Worm (Caenorhabditis elegans): ENCODE data around the gene arl-5.

The arl-5 gene

DNA sequence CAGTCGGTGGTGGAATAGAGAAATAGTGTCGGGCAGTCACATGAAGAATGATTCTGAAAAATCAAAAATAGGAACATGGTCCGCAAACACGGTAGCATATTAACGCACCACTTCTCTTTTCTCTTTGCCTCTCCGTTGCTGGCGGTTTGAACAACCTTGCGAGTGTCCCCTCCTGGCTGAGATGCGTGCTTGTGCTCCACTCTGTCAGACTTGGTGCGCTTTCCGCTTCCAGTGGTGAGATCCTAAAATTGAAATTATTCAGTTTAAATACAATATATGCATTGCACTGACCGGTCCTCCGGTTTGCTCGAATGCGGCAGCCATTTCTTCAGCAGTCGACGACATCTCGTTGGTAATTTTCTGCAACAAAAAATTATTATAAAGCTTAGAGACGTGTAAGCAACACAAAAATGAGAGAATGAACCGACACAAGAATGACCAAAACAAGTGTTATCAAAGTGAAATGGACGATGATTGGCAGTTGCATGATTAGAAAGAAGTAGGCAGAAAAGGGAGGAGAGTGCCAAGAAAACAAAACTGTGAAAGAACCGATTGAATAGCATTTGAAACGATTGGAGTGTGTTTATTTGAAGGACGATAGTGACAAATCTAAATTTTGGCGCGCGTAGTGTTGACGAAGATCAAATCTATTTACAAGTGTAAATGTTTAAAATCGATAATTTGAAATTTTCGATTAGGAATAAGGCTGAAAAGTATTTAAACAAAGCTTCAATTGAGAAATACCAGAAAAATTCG is 2.2 kb downstream of the arl-5 start, which contains the start of gene ZK632.9:
Gene ZK632.9, minus strand, starts transcription at position 360 of the 756 bp plus-strand sequence.
- TF ChIP-seq dao-5 (tag; optimal IDR thresholded peaks at IDR 0.05) (no peak), him-1 (tag; optimal IDR thresholded peaks at IDR 0.05) (no peak), W03F9.2 (tag; optimal IDR thresholded peaks at IDR 0.05) (no peak)

DNA sequence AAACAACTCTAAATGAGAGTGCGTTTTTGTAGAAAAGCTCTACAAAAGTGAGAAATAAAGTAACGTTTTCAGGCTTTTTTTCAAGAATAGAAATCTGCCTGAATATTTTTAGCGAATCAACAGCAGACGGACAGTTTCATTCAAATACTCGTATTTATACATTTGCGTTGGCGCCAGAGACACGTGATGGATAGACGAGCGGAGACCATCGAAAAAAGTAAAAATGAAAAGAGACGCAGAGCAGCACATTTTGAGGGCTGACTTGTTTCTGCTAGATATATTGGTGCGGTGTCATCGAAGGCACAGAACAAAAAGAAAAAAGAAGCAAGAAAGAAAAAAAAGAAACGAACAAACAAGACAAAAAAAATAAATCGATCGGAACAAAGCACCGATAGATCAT is 3.0 kb downstream of the arl-5 start:
- TF ChIP-seq him-1 (tag; optimal IDR thresholded peaks at IDR 0.05) (no peak), dao-5 (tag; optimal IDR thresholded peaks at IDR 0.05) (no peak), W03F9.2 (tag; optimal IDR thresholded peaks at IDR 0.05) (no peak)

DNA sequence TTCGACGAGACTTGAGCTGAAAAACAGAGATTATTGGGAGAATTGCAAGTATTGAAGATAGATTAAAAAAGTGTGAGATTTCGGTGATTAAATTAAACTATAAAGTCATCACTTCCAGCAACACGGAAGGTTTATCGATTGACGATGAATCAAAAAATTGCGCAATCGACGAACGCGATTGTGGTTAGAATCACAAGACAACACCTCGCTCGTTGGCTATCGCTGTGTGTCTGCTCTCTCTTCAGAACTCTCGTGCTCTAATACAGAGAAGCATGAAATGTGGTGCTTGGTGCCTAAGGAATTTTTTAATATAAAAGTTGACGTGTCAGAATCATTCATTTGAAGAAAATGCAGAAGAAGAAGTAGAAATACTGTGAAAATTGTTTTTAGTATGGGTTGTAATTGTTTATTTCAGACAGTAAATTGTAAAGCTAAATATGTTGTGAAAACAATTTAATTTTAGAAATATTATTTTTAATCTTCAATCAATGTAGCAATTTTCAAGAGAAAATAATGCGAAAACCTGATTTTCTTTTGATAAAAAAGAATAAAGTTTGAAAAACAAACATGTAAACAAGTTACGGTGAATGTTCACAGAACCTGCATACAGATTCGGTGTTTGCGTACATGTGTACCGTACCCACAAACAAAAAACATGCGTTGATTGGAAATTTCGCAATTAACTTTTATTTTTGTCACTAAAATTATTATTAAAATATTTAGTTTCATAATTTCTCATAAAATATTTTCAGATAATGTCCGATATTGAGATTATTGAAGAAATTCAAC is 4.3 kb downstream of the arl-5 start, which contains the start of the genes ZK632.10 and ZK632.11:
Gene ZK632.10, minus strand, starts transcription at position 560 of the 789 bp plus-strand sequence.
Gene ZK632.11, plus strand, starts transcription at position 753 of the 789 bp plus-strand sequence.
- peak; percentile 85 for TF ChIP-seq W03F9.2 (tag; optimal IDR thresholded peaks at IDR 0.05)
- TF ChIP-seq him-1 (tag; optimal IDR thresholded peaks at IDR 0.05): no peak

DNA sequence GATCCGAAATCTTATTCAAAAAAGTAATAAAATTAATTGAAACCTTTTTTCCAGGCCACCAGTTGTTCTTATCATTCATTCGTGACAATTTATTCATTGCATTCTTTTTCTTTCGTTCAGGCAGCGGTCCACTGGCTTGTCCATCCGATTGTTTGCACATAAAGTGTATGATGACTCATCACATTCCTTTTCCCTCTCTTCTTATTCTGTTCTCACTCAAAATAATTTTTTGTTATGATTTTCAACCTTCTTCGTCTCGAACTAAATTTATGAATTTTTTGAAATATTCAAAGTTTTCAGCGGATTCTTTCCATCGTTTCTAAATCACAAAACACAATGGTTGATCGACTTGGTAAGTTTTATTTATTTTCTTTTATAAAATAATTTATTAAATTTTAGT is 7.5 kb downstream of the arl-5 start, which contains the start of gene ZK632.12:
Gene ZK632.12, plus strand, starts transcription at position 301 of the 400 bp plus-strand sequence.
- TF ChIP-seq him-1 (tag; optimal IDR thresholded peaks at IDR 0.05): no peak
- TF ChIP-seq W03F9.2 (tag; optimal IDR thresholded peaks at IDR 0.05): no peak
- no peak for TF ChIP-seq dao-5 (tag; optimal IDR thresholded peaks at IDR 0.05)

DNA sequence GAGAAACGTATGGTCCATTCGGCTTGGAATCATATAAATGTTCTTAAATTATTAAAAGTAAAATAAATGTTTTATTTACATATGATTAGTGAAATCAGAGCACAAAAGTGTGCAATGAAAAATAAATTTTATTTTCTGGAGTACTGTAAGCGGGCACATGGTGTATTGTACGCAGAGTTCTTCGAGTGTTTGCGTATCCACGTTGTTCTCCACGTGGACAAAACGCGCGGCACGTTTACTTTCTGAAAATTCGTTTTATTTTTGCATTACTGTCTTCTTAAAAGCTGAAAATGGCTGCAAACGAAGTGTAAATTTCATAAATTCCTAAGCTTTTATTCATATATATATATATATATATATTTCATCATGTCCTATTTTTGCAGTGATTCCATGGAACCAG is 9.5 kb downstream of the arl-5 start:
- TF ChIP-seq W03F9.2 (tag; optimal IDR thresholded peaks at IDR 0.05): no peak
- TF ChIP-seq dao-5 (tag; optimal IDR thresholded peaks at IDR 0.05): no peak
- TF ChIP-seq him-1 (tag; optimal IDR thresholded peaks at IDR 0.05): no peak

DNA sequence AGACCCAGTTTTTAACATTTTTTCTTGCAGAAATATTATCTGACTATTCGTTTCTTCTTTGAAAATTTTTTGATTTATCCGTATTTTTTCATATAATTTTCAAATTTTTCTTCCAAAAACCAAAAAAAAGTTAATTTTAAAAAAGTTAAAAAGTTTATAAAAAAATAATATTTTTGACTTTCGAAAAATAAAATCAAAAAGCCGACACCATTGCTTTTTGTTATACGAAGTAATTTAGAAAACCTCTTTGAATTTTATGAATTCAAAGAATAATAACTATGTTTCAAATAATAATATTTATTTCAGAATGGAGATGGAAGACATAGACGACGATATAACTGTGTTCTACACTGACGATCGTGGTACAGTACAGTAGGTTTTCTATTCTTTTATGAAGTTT is 11.8 kb downstream of the arl-5 start, which contains the start of gene K11H3.8:
Gene K11H3.8, plus strand, starts transcription at position 301 of the 400 bp plus-strand sequence.
- TF ChIP-seq W03F9.2 (tag; optimal IDR thresholded peaks at IDR 0.05): no peak
- TF ChIP-seq him-1 (tag; optimal IDR thresholded peaks at IDR 0.05): no peak
- TF ChIP-seq dao-5 (tag; optimal IDR thresholded peaks at IDR 0.05): no peak

DNA sequence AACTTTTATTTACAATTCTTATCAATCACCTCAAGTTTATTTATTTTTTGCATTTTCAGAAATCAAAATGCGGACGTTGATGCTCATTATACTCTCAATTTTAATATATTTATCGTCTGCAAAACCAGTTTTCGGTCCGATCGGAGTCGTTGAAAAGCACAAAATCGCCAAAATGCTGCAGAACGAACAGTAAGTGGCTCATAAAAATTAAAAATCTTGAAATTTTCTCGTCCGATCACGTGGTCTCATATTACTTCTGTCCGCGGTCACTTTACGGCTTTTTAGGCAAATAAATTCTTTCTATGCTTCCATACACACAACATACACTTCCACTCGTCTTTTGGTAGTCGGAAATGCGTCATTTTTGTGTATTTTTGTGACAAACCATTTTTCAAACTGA is 20.7 kb downstream of the arl-5 start, which contains the start of gene K11H3.5:
Gene K11H3.5, plus strand, starts transcription at position 54 of the 400 bp plus-strand sequence.
- TF ChIP-seq W03F9.2 (tag; optimal IDR thresholded peaks at IDR 0.05) (no peak), dao-5 (tag; optimal IDR thresholded peaks at IDR 0.05) (no peak), him-1 (tag; optimal IDR thresholded peaks at IDR 0.05) (no peak)

ce11 chrIII:9846093-9846492 is 23.1 kb downstream of the arl-5 start, which contains the start of gene K11H3.2:
Gene K11H3.2 (plus strand): TSS chrIII:9846393.
- TF ChIP-seq W03F9.2 (tag; optimal IDR thresholded peaks at IDR 0.05) (no peak), him-1 (tag; optimal IDR thresholded peaks at IDR 0.05) (no peak), dao-5 (tag; optimal IDR thresholded peaks at IDR 0.05) (no peak)

DNA sequence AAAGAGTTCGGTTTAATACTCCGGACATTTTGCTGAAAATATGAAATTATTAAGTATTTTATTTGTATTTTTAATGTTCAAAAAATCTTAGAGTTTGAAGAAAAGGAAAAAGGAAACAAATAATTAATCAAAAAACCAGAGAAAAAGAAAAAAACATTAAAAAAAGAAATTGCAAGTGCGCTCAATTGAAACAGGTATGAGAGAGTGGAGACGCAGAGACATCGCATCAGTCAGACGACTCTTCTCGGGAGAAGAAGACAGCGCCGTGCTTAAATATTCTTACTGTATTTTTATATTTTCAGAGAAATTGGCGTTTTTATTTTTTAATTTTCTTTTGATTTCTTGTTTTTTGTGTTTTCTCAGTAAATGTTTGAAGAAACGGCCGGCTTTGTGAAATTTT is 25.0 kb downstream of the arl-5 start, which contains the start of gene mrpl-36:
Gene mrpl-36, minus strand, starts transcription at position 34 of the 400 bp plus-strand sequence.
- TF ChIP-seq W03F9.2 (tag; optimal IDR thresholded peaks at IDR 0.05): peak; percentile 69
- no peak for TF ChIP-seq him-1 (tag; optimal IDR thresholded peaks at IDR 0.05)
- TF ChIP-seq dao-5 (tag; optimal IDR thresholded peaks at IDR 0.05): no peak

DNA sequence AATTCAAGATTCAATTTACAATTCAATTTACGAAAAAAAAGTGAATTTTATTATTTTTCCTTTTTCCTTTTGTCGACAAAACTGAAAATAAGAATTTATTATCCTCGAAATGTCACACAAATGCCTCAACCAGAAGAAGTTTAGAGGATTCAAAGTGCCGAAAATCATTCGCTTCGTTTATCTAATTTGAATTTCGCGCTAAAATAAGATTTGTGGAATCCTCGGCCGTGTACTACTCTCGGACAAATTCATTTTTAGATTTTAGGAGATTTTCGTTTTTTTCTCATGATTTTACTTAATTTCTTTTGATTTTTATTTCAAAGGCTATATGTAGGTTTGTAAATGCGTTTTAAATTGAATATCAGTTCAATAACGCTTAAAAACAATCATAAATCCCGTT is 25.6 kb downstream of the arl-5 start:
- TF ChIP-seq dao-5 (tag; optimal IDR thresholded peaks at IDR 0.05): no peak
- no peak for TF ChIP-seq W03F9.2 (tag; optimal IDR thresholded peaks at IDR 0.05)
- TF ChIP-seq him-1 (tag; optimal IDR thresholded peaks at IDR 0.05): no peak

DNA sequence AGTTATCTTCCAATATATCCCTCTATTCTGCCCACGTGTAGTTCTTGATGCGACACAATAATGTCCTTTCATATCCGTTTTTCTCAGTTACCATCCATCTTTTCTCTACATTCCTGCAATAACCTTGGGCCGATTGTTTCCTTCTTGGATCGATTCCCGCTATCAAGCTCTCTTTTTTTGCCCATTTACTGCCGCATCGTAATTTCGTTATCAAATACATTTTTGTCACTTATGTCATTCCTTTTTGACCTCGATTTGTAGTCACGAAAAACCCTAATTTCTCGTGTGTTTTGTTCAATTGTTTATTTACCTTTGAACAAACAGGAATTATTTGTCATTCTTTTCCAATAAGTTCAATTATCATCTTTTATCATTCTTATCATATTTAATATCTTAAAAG is 26.9 kb downstream of the arl-5 start:
- TF ChIP-seq dao-5 (tag; optimal IDR thresholded peaks at IDR 0.05): no peak
- no peak for TF ChIP-seq W03F9.2 (tag; optimal IDR thresholded peaks at IDR 0.05)
- no peak for TF ChIP-seq him-1 (tag; optimal IDR thresholded peaks at IDR 0.05)

ce11 chrIII:9850877-9851276 is 27.8 kb downstream of the arl-5 start:
- no peak for TF ChIP-seq him-1 (tag; optimal IDR thresholded peaks at IDR 0.05)
- no peak for TF ChIP-seq W03F9.2 (tag; optimal IDR thresholded peaks at IDR 0.05)
- no peak for TF ChIP-seq dao-5 (tag; optimal IDR thresholded peaks at IDR 0.05)

- TF ChIP-seq dao-5 (tag; optimal IDR thresholded peaks at IDR 0.05): no peak
- no peak for TF ChIP-seq W03F9.2 (tag; optimal IDR thresholded peaks at IDR 0.05)
- TF ChIP-seq him-1 (tag; optimal IDR thresholded peaks at IDR 0.05): no peak
These were observed 28.5 kb downstream of the arl-5 start, which contains the start of gene K11H3.3 for ce11 chrIII:9851547-9851946. Gene K11H3.3 (plus strand): TSS chrIII:9851854.

Measured in whole organism, L4/young adult.